Worm (Caenorhabditis elegans): Measurements from ENCODE around the gene copb-2.

The copb-2 gene

ce11 chrIV:9447209-9447608, 12.3 kb upstream of the copb-2 start, which contains the start of gene hsp-12.6:
TSS of gene hsp-12.6 (minus strand) at chrIV:9447228.
- no peak for TF ChIP-seq ref-2 (tag; optimal IDR thresholded peaks at IDR 0.05)

- TF ChIP-seq rnt-1 (tag; optimal IDR thresholded peaks at IDR 0.05) (no peak), C08G9.2 (tag; optimal IDR thresholded peaks at IDR 0.05) (no peak), ahr-1 (tag; optimal IDR thresholded peaks at IDR 0.05) (no peak), pros-1 (tag; optimal IDR thresholded peaks at IDR 0.05) (no peak), F13H6.1 (tag; optimal IDR thresholded peaks at IDR 0.05) (no peak), tbx-2 (tag; optimal IDR thresholded peaks at IDR 0.05) (no peak), ceh-2 (tag; optimal IDR thresholded peaks at IDR 0.05) (no peak), unc-55 (GFP tag; optimal IDR thresholded peaks at IDR 0.05) (no peak), sox-2 (GFP tag; IDR thresholded peaks at IDR 0.05) (no peak), odd-2 (tag; optimal IDR thresholded peaks at IDR 0.05) (no peak), eyg-1 (tag; optimal IDR thresholded peaks at IDR 0.05) (no peak), elt-2 (tag; optimal IDR thresholded peaks at IDR 0.05) (no peak), pha-4 (tag; optimal IDR thresholded peaks at IDR 0.05) (no peak), pag-3 (tag; optimal IDR thresholded peaks at IDR 0.05; ENCODE audit: borderline replicate concordance) (no peak), sox-4 (tag; optimal IDR thresholded peaks at IDR 0.05) (no peak), ceh-30 (tag; optimal IDR thresholded peaks at IDR 0.05) (no peak), elt-4 (tag; optimal IDR thresholded peaks at IDR 0.05) (no peak)
Measured at ce11 chrIV:9450375-9450774, 9.2 kb upstream of the copb-2 start, which contains the start of gene cpin-1. TSS of gene cpin-1 (plus strand) at chrIV:9450675.

- no peak for TF ChIP-seq ceh-22 (tag; optimal IDR thresholded peaks at IDR 0.05)
Measured at ce11 chrIV:9451816-9452215, 7.7 kb upstream of the copb-2 start.

- TF ChIP-seq elt-2 (tag; optimal IDR thresholded peaks at IDR 0.05) = no peak
- no peak for TF ChIP-seq ama-1 (optimal IDR thresholded peaks at IDR 0.05)
- TF ChIP-seq sox-4 (tag; optimal IDR thresholded peaks at IDR 0.05) = no peak
- TF ChIP-seq npax-4 (tag; optimal IDR thresholded peaks at IDR 0.05) = no peak
- TF ChIP-seq Y22D7AL.16 (tag; optimal IDR thresholded peaks at IDR 0.05) = no peak
- TF ChIP-seq hlh-13 (GFP tag; optimal IDR thresholded peaks at IDR 0.05) = no peak
- TF ChIP-seq ceh-22 (tag; optimal IDR thresholded peaks at IDR 0.05) = no peak
Measured at ce11 chrIV:9457400-9457799, 2.1 kb upstream of the copb-2 start, which contains the start of gene cutl-17. TSS of gene cutl-17 (minus strand) at chrIV:9457500.

- TF ChIP-seq C08G9.2 (tag; optimal IDR thresholded peaks at IDR 0.05) (no peak), ama-1 (optimal IDR thresholded peaks at IDR 0.05) (peak; percentile 57), elt-4 (tag; optimal IDR thresholded peaks at IDR 0.05) (no peak), elt-2 (tag; optimal IDR thresholded peaks at IDR 0.05) (no peak), odd-2 (tag; optimal IDR thresholded peaks at IDR 0.05) (no peak), ceh-30 (tag; optimal IDR thresholded peaks at IDR 0.05) (no peak), lin-11 (tag; optimal IDR thresholded peaks at IDR 0.05) (no peak), Y22D7AL.16 (tag; optimal IDR thresholded peaks at IDR 0.05) (no peak)
Measured at ce11 chrIV:9464345-9464783, 4.8 kb downstream of the copb-2 start.

ce11 chrIV:9467418-9467817, 7.9 kb downstream of the copb-2 start, which contains the start of gene F38E11.6:
TSS of gene F38E11.6 (minus strand) at chrIV:9467518.
- TF ChIP-seq C08G9.2 (tag; optimal IDR thresholded peaks at IDR 0.05) (no peak), syd-9 (tag; optimal IDR thresholded peaks at IDR 0.05) (no peak), pag-3 (tag; optimal IDR thresholded peaks at IDR 0.05; ENCODE audit: borderline replicate concordance) (no peak), hlh-30 (tag; optimal IDR thresholded peaks at IDR 0.05; ENCODE audit: insufficient read depth) (no peak), ceh-9 (tag; optimal IDR thresholded peaks at IDR 0.05) (no peak), ttx-3 (tag; optimal IDR thresholded peaks at IDR 0.05) (no peak), sdc-2 (tag; optimal IDR thresholded peaks at IDR 0.05) (no peak), F13H6.1 (tag; optimal IDR thresholded peaks at IDR 0.05) (no peak), tbx-2 (tag; optimal IDR thresholded peaks at IDR 0.05) (no peak), ceh-24 (tag; optimal IDR thresholded peaks at IDR 0.05) (no peak), dve-1 (tag; optimal IDR thresholded peaks at IDR 0.05) (no peak), tbx-7 (tag; optimal IDR thresholded peaks at IDR 0.05) (no peak), nfya-1 (tag; optimal IDR thresholded peaks at IDR 0.05) (no peak), fkh-6 (tag; optimal IDR thresholded peaks at IDR 0.05) (no peak), ets-4 (tag; optimal IDR thresholded peaks at IDR 0.05) (no peak), ceh-22 (tag; optimal IDR thresholded peaks at IDR 0.05) (no peak), unc-3 (GFP tag; conservative IDR thresholded peaks at IDR 0.05) (no peak), unc-3 (tag; optimal IDR thresholded peaks at IDR 0.05) (no peak), dmd-4 (tag; optimal IDR thresholded peaks at IDR 0.05; ENCODE audit: borderline replicate concordance) (no peak), pha-2 (tag; optimal IDR thresholded peaks at IDR 0.05) (no peak)

All from whole organism, late embryonic.